Worm (Caenorhabditis elegans) whole organism, L4/young adult: ENCODE data around the gene nspg-11.

Experiments used
- W03F9.2 ChIP-seq: fragments of 150-350 bp; optimal IDR thresholded peaks from 2 replicates; lab custom pipeline; 2014; ENCODE audit warnings: missing biosample characterization, missing genetic modification characterization
- dao-5 ChIP-seq: sonication (generic microtip); optimal IDR thresholded peaks from 2 replicates; lab custom pipeline; 2016; ENCODE audit warnings: missing genotype, missing genetic modification characterization, moderate library complexity, missing compliant biosample characterization
- him-1 ChIP-seq: sonication (generic microtip); optimal IDR thresholded peaks from 2 replicates; lab custom pipeline; 2016; ENCODE audit warnings: missing genotype, missing genetic modification reagents, missing genetic modification characterization, missing compliant biosample characterization

nspg-11 gene

DNA sequence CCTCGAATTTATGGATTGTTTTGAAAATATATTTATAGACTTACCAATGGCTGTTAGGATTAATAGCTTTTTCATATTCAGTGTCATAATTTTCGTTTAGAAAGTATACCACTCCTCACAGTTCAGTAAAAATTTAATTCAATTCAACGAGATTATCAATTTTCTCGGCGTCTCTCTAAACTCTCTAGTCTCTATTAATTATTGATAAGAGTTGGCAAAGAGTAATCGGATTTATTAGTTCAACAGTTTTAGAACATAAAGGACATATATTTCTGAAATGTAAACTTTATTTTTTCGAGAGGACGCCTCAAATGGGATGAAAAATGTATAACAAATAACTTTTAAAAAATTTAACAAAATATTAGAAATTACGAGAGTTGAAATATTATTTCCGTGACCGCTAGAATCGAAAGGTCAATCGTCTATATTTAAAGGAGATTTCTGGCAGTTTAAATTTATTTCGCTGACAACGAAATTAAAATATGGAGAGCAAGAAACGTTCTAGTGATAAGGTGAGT, at the start of gene nspg-11, which contains the start of gene F49C12.15:
TSS of gene nspg-11 (minus strand) at position 101 of the 518 bp plus-strand sequence.
TSS of gene F49C12.15 (plus strand) at position 468 of the 518 bp plus-strand sequence.
- TF ChIP-seq him-1 (no peak), W03F9.2 (no peak), dao-5 (tag; lab: Kevin White, UChicago) (no peak)

DNA sequence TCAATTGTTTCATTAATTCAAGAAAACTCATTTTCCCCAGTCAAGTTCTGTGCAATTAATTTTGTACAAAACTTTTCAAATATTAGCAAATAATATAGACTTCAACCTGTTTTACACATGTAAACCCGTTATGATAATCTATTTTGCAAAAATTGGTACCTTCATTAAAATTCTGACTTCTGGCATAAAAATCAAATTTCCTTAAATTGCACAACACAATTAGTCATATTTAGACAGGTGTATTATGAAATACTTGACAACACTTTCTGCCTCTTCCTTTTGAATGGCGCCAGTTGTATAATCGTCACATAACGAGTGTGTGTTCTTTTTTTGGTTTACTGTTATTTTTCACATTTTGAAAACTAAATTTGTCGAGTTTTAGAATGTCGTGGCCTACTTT, 47.2 kb upstream of the nspg-11 start, which contains the start of gene fbxc-58:
TSS of gene fbxc-58 (plus strand) at position 383 of the 400 bp plus-strand sequence.
- no peak for TF ChIP-seq W03F9.2
- TF ChIP-seq him-1, result no peak
- no peak for TF ChIP-seq dao-5 (tag; lab: Kevin White, UChicago)

DNA sequence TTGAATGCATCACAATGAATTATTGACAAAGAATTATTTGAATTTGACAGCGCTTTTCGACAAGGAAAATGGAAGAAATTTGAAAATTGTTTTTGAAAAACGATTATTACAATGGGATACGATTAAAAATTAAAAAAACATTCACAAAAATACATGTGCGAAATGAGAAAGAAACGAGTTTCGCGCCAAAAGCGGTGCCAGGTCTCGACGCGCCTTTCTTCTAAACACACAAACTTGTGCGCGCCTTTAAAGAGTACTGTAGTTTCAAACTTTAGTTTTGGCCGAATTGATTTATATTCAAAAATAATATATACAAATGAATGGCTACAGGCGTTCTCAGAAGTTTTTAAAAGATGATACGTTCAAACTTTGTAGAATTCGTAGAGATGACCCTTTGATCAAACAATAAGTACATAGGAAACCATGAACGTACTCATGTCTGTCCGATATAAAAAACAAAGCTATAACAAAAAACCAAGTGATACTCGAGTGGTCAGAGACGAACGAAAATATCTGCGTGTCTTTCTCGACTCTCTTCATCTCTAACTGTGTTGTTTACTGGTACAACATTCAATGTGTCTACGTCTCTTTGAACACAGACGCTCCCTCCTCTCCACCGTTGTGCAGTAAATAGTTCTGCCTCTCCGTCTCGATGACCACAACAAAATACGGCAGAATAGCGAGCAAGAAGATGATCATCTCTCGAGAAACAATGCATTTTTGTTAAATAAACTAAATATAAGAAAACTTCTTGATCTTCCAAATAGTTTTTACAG, 44.2 kb upstream of the nspg-11 start:
- TF ChIP-seq him-1 (no peak), W03F9.2 (peak; percentile 43)

DNA sequence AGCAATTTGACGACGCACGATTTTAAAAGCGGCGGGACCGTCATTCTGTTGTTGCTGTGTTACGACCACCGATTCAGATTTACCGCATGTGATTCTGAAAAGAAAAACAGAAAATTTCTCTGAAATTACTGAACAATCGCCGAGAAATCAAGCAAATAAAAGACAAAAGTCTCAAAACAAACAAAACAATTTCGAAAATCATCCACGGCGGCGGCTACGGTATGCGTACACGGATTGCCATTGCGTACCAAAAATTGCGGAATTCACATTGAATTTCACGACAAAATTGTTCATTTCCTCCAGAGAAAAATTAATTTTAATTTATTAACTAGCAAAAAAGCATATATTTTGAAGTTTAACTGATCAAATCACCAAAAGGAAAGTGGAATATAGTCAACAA, 42.5 kb upstream of the nspg-11 start, which contains the start of gene pezo-1:
TSS of gene pezo-1 (minus strand) at position 101 of the 400 bp plus-strand sequence.
- TF ChIP-seq him-1 (no peak), W03F9.2 (no peak), dao-5 (tag; lab: Kevin White, UChicago) (no peak)

DNA sequence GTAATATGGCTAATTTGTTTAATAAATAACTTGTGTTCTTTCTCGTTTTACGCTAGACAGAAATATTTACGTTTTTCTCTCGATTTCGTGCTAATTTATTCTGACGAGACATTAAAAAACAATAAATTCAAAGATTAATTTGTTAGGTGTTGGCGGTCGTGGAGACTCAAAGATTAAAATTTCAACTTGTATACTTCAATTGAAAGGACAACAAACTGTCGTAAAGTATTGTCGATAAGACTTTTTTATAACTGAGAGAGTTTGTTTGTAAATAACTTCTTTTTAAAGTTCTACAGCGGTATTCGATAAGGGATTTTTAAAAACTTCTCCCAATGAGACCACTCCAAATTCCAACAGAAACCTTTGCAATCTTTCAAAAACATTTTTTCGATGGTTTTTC, 29.8 kb upstream of the nspg-11 start:
- no peak for TF ChIP-seq him-1
- TF ChIP-seq W03F9.2, result no peak
- TF ChIP-seq dao-5 (tag; lab: Kevin White, UChicago), result no peak

DNA sequence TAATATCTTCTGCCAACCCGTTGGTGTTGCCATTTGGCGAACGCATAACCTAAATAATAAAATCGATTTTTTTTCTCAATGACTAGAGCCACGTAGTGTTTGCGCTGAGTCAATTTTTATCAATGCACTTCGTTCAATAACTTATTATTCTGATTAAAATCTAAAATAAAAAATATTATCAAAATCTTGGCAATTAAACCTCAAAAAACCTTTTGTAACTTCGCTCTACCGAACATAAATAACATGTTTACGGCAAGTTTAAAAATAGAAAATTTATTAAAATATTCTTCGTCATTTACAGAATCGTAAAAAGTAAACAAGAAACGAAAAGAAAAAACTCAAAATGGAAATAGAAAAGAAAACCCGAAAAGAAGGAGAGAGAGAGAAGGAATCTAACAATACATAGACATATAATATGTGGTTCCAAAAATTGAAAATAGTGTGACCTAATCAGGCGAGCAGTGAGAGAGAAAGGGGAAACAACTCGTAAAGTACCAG, 19.3 kb upstream of the nspg-11 start, which contains the start of gene pigc-1:
TSS of gene pigc-1 (minus strand) at position 51 of the 498 bp plus-strand sequence.
- TF ChIP-seq him-1 (no peak), W03F9.2 (peak; percentile 1)

- TF ChIP-seq him-1, result no peak
- TF ChIP-seq W03F9.2, result peak; percentile 22
Measured at ce11 chrIV:9341591-9341990, 17.7 kb upstream of the nspg-11 start, which contains the start of gene vps-26. vps-26 (minus strand) TSS chrIV:9341790.

DNA sequence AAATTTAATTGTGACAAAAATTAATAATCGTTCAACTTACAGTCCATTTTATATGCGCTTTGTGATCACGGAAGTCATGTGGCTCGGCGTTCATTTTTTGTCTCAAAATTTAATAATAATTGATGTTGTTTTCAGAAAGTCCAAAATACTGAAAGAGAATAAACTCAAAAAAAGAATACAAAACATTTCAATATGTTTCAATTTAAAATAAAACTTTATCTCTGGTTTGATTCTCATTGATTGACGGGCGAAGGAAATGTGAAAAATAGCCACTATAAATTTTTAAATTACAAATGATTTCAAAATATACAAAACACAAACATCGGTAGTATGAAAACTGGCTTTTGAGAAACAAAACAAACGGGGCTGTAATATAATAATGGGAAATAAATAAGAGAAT, 15.3 kb upstream of the nspg-11 start, which contains the start of gene T20D3.6:
TSS of gene T20D3.6 (minus strand) at position 101 of the 400 bp plus-strand sequence.
- TF ChIP-seq W03F9.2 (no peak), him-1 (no peak), dao-5 (tag; lab: Kevin White, UChicago) (no peak)

DNA sequence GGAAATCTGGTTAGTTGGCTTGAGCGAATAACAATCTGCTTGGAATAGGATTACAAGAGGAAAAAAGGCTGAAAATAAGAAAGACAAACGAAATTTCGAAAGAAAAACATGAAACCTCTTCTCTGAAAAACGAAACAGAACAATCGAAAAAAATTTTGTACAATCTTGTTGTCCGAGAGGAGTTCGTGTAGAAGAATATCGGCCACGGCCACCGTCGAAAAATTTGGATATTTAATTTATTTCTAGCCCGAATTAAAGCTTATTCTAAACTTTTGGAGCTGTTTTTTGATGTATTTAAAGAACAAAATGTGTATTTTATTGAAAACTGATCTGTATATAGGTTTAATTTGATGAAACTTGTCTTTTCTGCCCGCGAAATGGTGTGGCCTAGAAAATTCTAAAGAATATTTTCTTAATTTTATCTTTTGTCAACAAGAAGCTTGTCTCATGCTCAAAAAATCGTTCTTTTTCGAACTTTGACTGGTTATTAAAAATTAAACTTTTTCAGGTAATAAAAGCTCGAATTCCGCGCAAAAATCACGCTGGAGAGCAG, 12.7 kb upstream of the nspg-11 start, which contains the start of gene T20D3.5:
TSS of gene T20D3.5 (plus strand) at position 503 of the 553 bp plus-strand sequence.
- TF ChIP-seq W03F9.2 (no peak), dao-5 (tag; lab: Kevin White, UChicago) (no peak), him-1 (no peak)

DNA sequence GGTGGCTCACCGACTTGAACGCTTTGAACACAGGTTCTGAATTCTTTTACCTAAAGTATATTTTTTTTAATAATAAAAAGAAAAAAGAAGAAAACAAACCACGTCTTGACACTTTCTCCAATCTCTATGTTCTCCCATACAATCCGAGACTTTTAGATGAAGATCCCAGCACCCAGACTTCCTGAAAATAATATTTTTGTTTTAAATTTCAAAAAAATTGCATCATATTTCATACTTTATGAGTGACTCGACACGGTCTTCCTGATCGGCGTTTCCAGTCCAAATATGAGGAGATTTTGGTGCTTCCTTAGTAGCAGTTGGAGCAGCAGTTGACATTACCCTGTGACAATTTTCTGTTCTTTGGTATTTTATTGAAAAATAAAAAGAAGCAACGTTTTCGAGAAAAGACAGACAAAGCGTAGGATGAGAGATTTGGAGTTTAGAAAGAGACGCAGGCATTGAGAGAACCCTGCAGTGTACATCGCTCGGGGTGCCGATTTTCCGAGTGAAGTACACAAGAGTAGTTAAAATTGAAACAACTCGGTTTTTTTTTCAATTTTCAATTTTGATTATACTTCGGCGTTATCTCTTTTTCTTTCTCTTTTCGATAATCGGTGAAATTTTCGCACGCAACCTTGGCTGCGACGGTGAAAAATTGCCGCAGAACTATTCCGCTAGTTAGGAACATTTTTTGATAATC, 11.8 kb upstream of the nspg-11 start, which contains the start of the genes coa-4 and T20D3.14:
TSS of gene coa-4 (minus strand) at position 51 of the 700 bp plus-strand sequence.
TSS of gene T20D3.14 (minus strand) at position 358 of the 700 bp plus-strand sequence.
- TF ChIP-seq W03F9.2 (no peak), him-1 (no peak), dao-5 (tag; lab: Kevin White, UChicago) (no peak)

ce11 chrIV:9333007-9333406, 9.1 kb upstream of the nspg-11 start:
- TF ChIP-seq W03F9.2 (no peak), dao-5 (tag; lab: Kevin White, UChicago) (no peak), him-1 (no peak)

ce11 chrIV:9330755-9331154, 6.9 kb upstream of the nspg-11 start, which contains the start of gene nspg-7.1:
nspg-7.1 (minus strand) TSS chrIV:9330855.
- TF ChIP-seq him-1 (no peak), W03F9.2 (no peak), dao-5 (tag; lab: Kevin White, UChicago) (no peak)

DNA sequence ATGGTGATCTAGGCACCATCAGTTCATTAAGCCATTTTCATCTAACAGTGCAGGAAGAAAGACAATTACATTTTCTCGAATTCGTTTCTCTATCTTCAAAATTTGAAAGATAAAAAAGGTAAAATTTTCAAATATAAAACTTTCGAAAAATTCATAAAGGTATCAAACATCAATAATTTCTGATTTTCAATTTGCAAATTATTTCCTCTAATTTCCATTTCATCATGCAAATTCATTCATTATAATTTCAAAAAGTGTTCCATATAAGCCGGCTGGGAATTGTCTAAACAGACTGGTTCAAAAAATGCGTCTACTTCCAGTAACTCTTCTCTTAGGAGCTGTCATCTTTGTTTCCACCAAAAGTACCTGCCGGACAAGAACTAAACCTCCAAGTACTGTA, 3.8 kb upstream of the nspg-11 start, which contains the start of gene clec-183:
TSS of gene clec-183 (plus strand) at position 301 of the 400 bp plus-strand sequence.
- TF ChIP-seq W03F9.2 (no peak), dao-5 (tag; lab: Kevin White, UChicago) (no peak), him-1 (no peak)

- TF ChIP-seq W03F9.2 (no peak), dao-5 (tag; lab: Kevin White, UChicago) (no peak), him-1 (no peak)
Measured at ce11 chrIV:9322489-9322888, 1.4 kb downstream of the nspg-11 start.
